Worm (Caenorhabditis elegans) whole organism, young adult: ENCODE data around the gene garr-1.

ENCODE experiments used
- F57C9.4 ChIP-seq: sonication (generic microtip); optimal IDR thresholded peaks from 2 replicates; lab custom pipeline; 2017; ENCODE audit warnings: mild to moderate bottlenecking, missing genetic modification characterization, missing compliant biosample characterization
- athp-1 ChIP-seq: sonication (generic microtip); optimal IDR thresholded peaks from 2 replicates; lab custom pipeline; 2017; ENCODE audit warnings: mild to moderate bottlenecking, missing genetic modification characterization, missing compliant biosample characterization
- egl-18 ChIP-seq: fragments of 200-800 bp; sonication (Bioruptor generic); IDR thresholded peaks from 2 replicates; pipeline ENCODE4 v1.3.6; 2022; ENCODE audit warnings: missing genetic modification reagents, missing genetic modification characterization, missing compliant biosample characterization
- pbrm-1 ChIP-seq: fragments of 200-800 bp; sonication (Bioruptor generic); IDR thresholded peaks from 2 replicates; pipeline ENCODE4 v1.3.6; 2022; ENCODE audit warnings: missing genetic modification reagents, missing genetic modification characterization, missing compliant biosample characterization

DNA sequence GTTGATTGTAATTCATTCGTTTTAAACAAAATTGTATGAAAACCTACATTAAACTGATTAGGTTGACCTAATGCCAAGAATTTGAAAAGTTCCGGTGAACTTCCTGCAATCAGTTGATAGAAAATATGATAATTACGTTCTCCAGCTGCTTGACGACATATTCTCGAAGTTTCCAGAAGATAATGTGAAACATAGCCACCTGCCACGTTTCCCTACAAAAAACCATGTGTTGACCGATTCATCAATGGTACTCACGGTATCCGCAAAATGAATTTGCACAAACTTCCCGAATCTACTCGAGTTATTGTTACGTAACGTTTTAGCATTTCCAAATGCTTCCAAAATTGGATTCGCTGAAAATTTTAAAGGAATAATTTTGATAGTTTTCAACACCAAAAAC is 12.4 kb downstream of the garr-1 start:
- TF ChIP-seq F57C9.4 (tag; lab: Kevin White, UChicago) (no peak), egl-18 (GFP tag; lab: Robert Waterston, UW) (no peak), pbrm-1 (GFP tag; lab: Robert Waterston, UW) (no peak), athp-1 (no peak)
